Worm (Caenorhabditis elegans) whole organism, L4/young adult: ENCODE results near the gene C48D5.3.

Source experiments
- W03F9.2 ChIP-seq: fragments of 150-350 bp; optimal IDR thresholded peaks from 2 replicates; lab custom pipeline; 2014; ENCODE audit warnings: missing biosample characterization, missing genetic modification characterization
- dao-5 ChIP-seq: sonication (generic microtip); optimal IDR thresholded peaks from 2 replicates; lab custom pipeline; 2016; ENCODE audit warnings: missing genotype, missing genetic modification characterization, moderate library complexity, missing compliant biosample characterization

- TF ChIP-seq W03F9.2 (tag; lab: Kevin White, UChicago) (no peak), dao-5 (tag; lab: Kevin White, UChicago) (no peak)
Observed at ce11 chrIII:3566785-3567184, 14.8 kb downstream of the C48D5.3 start.
